Worm (Caenorhabditis elegans) whole organism, mixed stage, embryonic: ENCODE results near the gene C05G5.2.

Experiments
- bed-3 ChIP-seq: fragments of 200-800 bp; sonication (Bioruptor generic); optimal IDR thresholded peaks from 3 replicates; lab custom pipeline; 2018; ENCODE audit warnings: mild to moderate bottlenecking, missing genetic modification characterization, moderate library complexity, missing compliant biosample characterization
- blmp-1 ChIP-seq: fragments of 150-350 bp; optimal IDR thresholded peaks from 2 replicates; lab custom pipeline; 2014; ENCODE audit warnings: missing biosample characterization, missing genetic modification characterization
- ceh-39 ChIP-seq: fragments of 150-350 bp; optimal IDR thresholded peaks from 2 replicates; lab custom pipeline; 2014; ENCODE audit warnings: missing biosample characterization, missing genetic modification characterization
- ceh-83 ChIP-seq: fragments of 200-800 bp; sonication (Bioruptor generic); optimal IDR thresholded peaks from 2 replicates; lab custom pipeline; 2018; ENCODE audit warnings: mild to moderate bottlenecking, missing genetic modification characterization, missing compliant biosample characterization
- ces-1 ChIP-seq: fragments of 150-350 bp; optimal IDR thresholded peaks from 2 replicates; lab custom pipeline; 2014; ENCODE audit warnings: missing biosample characterization, missing genetic modification reagents, missing genetic modification characterization
- cnd-1 ChIP-seq: fragments of 200-800 bp; sonication (Bioruptor generic); optimal IDR thresholded peaks from 2 replicates; lab custom pipeline; 2018; ENCODE audit warnings: mild to moderate bottlenecking, missing genetic modification characterization, missing compliant biosample characterization
- elt-1 ChIP-seq: sonication (generic microtip); optimal IDR thresholded peaks from 2 replicates; lab custom pipeline; 2017; ENCODE audit warnings: missing genetic modification characterization, mild to moderate bottlenecking, missing compliant biosample characterization, antibody characterized with exemption, moderate library complexity, borderline replicate concordance; ENCODE audit not compliant: insufficient read depth
- lsy-2 ChIP-seq: fragments of 150-350 bp; optimal IDR thresholded peaks from 2 replicates; lab custom pipeline; 2014; ENCODE audit warnings: missing biosample characterization, missing genetic modification characterization
- mls-2 ChIP-seq: sonication (generic microtip); optimal IDR thresholded peaks from 2 replicates; lab custom pipeline; 2016; ENCODE audit warnings: mild to moderate bottlenecking, missing genetic modification characterization, moderate library complexity, missing compliant biosample characterization
- nhr-12 ChIP-seq: fragments of 150-350 bp; optimal IDR thresholded peaks from 2 replicates; lab custom pipeline; 2014; ENCODE audit warnings: missing biosample characterization, missing genetic modification characterization
- nhr-237 ChIP-seq: fragments of 150-350 bp; optimal IDR thresholded peaks from 2 replicates; lab custom pipeline; 2014; ENCODE audit warnings: missing biosample characterization, missing genetic modification characterization
- unc-39 ChIP-seq: fragments of 150-350 bp; optimal IDR thresholded peaks from 2 replicates; lab custom pipeline; 2014; ENCODE audit warnings: missing biosample characterization, missing genetic modification characterization
- unc-62 ChIP-seq: fragments of 150-350 bp; optimal IDR thresholded peaks from 2 replicates; lab custom pipeline; 2014; ENCODE audit warnings: missing biosample characterization, missing genetic modification reagents, missing genetic modification characterization
- ztf-11 ChIP-seq: fragments of 150-350 bp; optimal IDR thresholded peaks from 2 replicates; lab custom pipeline; 2014; ENCODE audit warnings: missing biosample characterization, missing genetic modification characterization

- no peak for TF ChIP-seq ces-1
- TF ChIP-seq ceh-83 = no peak
- TF ChIP-seq mls-2 (tag; lab: Kevin White, UChicago) = no peak
- TF ChIP-seq ceh-39 (tag; lab: Kevin White, UChicago) = no peak
- TF ChIP-seq elt-1 (tag; lab: Kevin White, UChicago) = no peak
- TF ChIP-seq nhr-237 = no peak
- TF ChIP-seq unc-39 (tag; lab: Kevin White, UChicago) = no peak
- no peak for TF ChIP-seq nhr-12 (tag; lab: Kevin White, UChicago)
- TF ChIP-seq ztf-11 (tag; lab: Kevin White, UChicago) = no peak
- TF ChIP-seq lsy-2 (tag; lab: Kevin White, UChicago) = no peak
- TF ChIP-seq bed-3 (GFP tag; lab: Kevin White, UChicago) = no peak
- TF ChIP-seq blmp-1 (tag; lab: Kevin White, UChicago) = no peak
- no peak for TF ChIP-seq cnd-1 (tag; lab: Kevin White, UChicago)
- TF ChIP-seq unc-62 (GFP tag; lab: Kevin White, UChicago) = no peak
Measured at ce11 chrX:14743780-14744179, 3.3 kb upstream of the C05G5.2 start, which contains the start of gene C05G5.7.
